Fruit fly (Drosophila melanogaster): ENCODE data around the gene Cad74A.
A peak's percentile ranks its signal among the peaks of the same experiment; 100 is the strongest.

Cad74A gene

dm6 chr3L:17407073-17407472, 27.7 kb upstream of the Cad74A start:
- TF ChIP-seq sage (GFP tag; optimal IDR thresholded peaks at IDR 0.05) = no peak
- TF ChIP-seq Myc (optimal IDR thresholded peaks at IDR 0.05) = peak; percentile 24

DNA sequence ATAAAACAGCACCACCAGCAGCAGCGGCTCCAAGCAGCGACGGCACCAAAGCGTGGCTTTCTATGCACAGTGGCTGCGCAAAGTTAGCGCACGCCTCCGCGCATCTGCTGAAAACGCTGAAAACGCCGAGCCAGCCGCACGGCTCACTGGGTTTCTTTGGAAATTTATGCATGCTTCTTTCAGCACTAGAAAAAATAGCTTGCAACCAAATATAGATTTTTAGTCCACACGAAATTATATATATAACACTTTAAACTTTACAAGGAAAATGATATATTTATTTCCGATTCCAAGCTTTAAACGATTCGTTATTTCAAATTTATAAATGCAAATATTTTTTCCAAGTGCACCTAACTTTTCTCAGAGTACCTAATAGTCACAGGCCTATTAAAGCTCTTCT, 25.3 kb upstream of the Cad74A start:
- TF ChIP-seq CG9705 (GFP tag; optimal IDR thresholded peaks at IDR 0.05) = no peak
- peak; percentile 11 for TF ChIP-seq sv (GFP tag; optimal IDR thresholded peaks at IDR 0.05)
- no peak for TF ChIP-seq Vsx2 (GFP tag; optimal IDR thresholded peaks at IDR 0.05; ENCODE audit: partially characterized antibody)
- no peak for TF ChIP-seq dmrt93B (GFP tag; optimal IDR thresholded peaks at IDR 0.05)
- no peak for TF ChIP-seq br (GFP tag; optimal IDR thresholded peaks at IDR 0.05)
- no peak for TF ChIP-seq dsf (GFP tag; optimal IDR thresholded peaks at IDR 0.05; ENCODE audit: borderline replicate concordance)
- TF ChIP-seq OdsH (GFP tag; optimal IDR thresholded peaks at IDR 0.05) = no peak

- TF ChIP-seq fru (GFP tag; optimal IDR thresholded peaks at IDR 0.05) = no peak
- no peak for TF ChIP-seq usp (GFP tag; optimal IDR thresholded peaks at IDR 0.05)
- no peak for TF ChIP-seq pan (optimal IDR thresholded peaks at IDR 0.05)
- no peak for TF ChIP-seq CrebA (GFP tag; optimal IDR thresholded peaks at IDR 0.05; ENCODE audit: borderline replicate concordance)
- TF ChIP-seq Hr78 (GFP tag; optimal IDR thresholded peaks at IDR 0.05) = no peak
- no peak for TF ChIP-seq br (GFP tag; optimal IDR thresholded peaks at IDR 0.05)
- no peak for TF ChIP-seq CG32264 (GFP tag; optimal IDR thresholded peaks at IDR 0.05)
- no peak for TF ChIP-seq Mio (GFP tag; optimal IDR thresholded peaks at IDR 0.05)
- TF ChIP-seq OdsH (GFP tag; optimal IDR thresholded peaks at IDR 0.05) = no peak
- TF ChIP-seq rgr (GFP tag; optimal IDR thresholded peaks at IDR 0.05) = no peak
- no peak for TF ChIP-seq Myc (optimal IDR thresholded peaks at IDR 0.05)
Observed at dm6 chr3L:17403268-17403667, 23.9 kb upstream of the Cad74A start.

DNA sequence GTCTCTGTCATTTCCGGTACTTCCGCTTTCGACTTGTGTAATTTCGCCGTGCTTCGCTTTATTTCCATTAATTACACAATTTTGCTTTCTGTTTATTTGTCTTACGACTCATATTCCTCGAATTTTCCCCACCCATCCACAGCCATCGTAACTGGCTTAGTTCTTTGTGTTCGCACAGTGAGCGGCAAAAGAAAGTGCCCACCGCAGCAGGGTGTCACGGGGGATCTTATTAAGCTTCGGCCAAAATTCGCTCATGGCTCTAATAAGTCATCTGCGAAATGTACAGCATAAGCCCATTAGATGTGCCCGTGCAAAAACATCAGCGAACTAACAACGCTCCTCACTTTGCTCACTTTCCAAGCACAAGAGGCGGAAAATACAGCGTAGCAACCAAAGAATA, 23.1 kb upstream of the Cad74A start:
- TF ChIP-seq dmrt93B (GFP tag; optimal IDR thresholded peaks at IDR 0.05) = no peak
- no peak for TF ChIP-seq CrebA (GFP tag; optimal IDR thresholded peaks at IDR 0.05; ENCODE audit: borderline replicate concordance)
- TF ChIP-seq br (GFP tag; optimal IDR thresholded peaks at IDR 0.05) = no peak
- TF ChIP-seq pan (optimal IDR thresholded peaks at IDR 0.05) = no peak
- TF ChIP-seq woc (GFP tag; optimal IDR thresholded peaks at IDR 0.05) = no peak
- TF ChIP-seq HLH106 (tag; optimal IDR thresholded peaks at IDR 0.05) = no peak
- TF ChIP-seq CG9705 (GFP tag; optimal IDR thresholded peaks at IDR 0.05) = no peak
- no peak for TF ChIP-seq brk (GFP tag; optimal IDR thresholded peaks at IDR 0.05)
- TF ChIP-seq Sp1 (GFP tag; optimal IDR thresholded peaks at IDR 0.05) = no peak
- TF ChIP-seq foxo (GFP tag; optimal IDR thresholded peaks at IDR 0.05) = no peak
- TF ChIP-seq Jra (GFP tag; optimal IDR thresholded peaks at IDR 0.05) = no peak
- TF ChIP-seq fru (GFP tag; optimal IDR thresholded peaks at IDR 0.05) = no peak
- no peak for TF ChIP-seq Hr83 (GFP tag; optimal IDR thresholded peaks at IDR 0.05; ENCODE audit: poor library complexity, severe bottlenecking)

dm6 chr3L:17401411-17401810, 22.1 kb upstream of the Cad74A start:
- TF ChIP-seq CG9705 (GFP tag; optimal IDR thresholded peaks at IDR 0.05) (no peak), h (GFP tag; optimal IDR thresholded peaks at IDR 0.05) (no peak), dsf (GFP tag; optimal IDR thresholded peaks at IDR 0.05; ENCODE audit: borderline replicate concordance) (no peak), tai (GFP tag; optimal IDR thresholded peaks at IDR 0.05) (no peak), foxo (GFP tag; optimal IDR thresholded peaks at IDR 0.05) (no peak), fru (GFP tag; optimal IDR thresholded peaks at IDR 0.05) (no peak), Hr78 (GFP tag; optimal IDR thresholded peaks at IDR 0.05) (no peak), jim (GFP tag; optimal IDR thresholded peaks at IDR 0.05) (no peak)

DNA sequence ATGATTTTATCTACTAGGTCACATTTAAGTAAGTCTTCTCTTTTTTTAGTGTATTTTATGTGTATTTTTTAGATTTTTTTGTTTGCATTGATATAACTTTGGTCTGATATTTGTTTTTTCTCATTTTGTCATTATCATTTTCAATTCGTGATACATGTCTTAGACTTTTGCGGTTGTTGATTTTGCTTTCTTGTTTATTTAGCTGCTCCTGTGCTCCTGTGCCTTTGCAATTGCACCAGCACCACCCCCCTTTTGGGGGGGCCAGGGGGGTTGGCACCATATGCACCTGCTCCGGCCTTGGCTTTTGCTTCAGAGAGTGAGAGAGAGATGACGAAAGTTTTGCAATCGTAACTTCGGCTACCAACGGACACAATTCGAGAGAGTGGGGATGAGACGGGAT, 21.6 kb upstream of the Cad74A start:
- TF ChIP-seq CG9705 (GFP tag; optimal IDR thresholded peaks at IDR 0.05) = no peak
- TF ChIP-seq Dfd (GFP tag; optimal IDR thresholded peaks at IDR 0.05) = no peak
- no peak for TF ChIP-seq tai (GFP tag; optimal IDR thresholded peaks at IDR 0.05)
- TF ChIP-seq Hnf4 (GFP tag; optimal IDR thresholded peaks at IDR 0.05) = no peak

- TF ChIP-seq ey (GFP tag; optimal IDR thresholded peaks at IDR 0.05) = no peak
- TF ChIP-seq woc (GFP tag; optimal IDR thresholded peaks at IDR 0.05) = no peak
- TF ChIP-seq Rel (GFP tag; optimal IDR thresholded peaks at IDR 0.05) = no peak
- TF ChIP-seq Rel (tag; optimal IDR thresholded peaks at IDR 0.05) = peak; percentile 57
Observed at dm6 chr3L:17399014-17399413, 19.7 kb upstream of the Cad74A start.
